Fruit fly (Drosophila melanogaster) whole organism, embryonic: ENCODE measurements around the gene Sec63.

ENCODE experiments used
- Blimp-1 ChIP-seq: fragments of 200-800 bp; sonication (Bioruptor generic); optimal IDR thresholded peaks from 3 replicates; lab custom pipeline; 2018; ENCODE audit warnings: missing biosample characterization, missing genetic modification characterization, mild to moderate bottlenecking, moderate library complexity, missing genetic modification reagents
- CG10366 ChIP-seq: fragments of 200-800 bp; sonication (Bioruptor generic); IDR thresholded peaks from 2 replicates; pipeline ENCODE4 v1.3.6; 2022; ENCODE audit warnings: missing biosample characterization, missing genetic modification characterization
- CG12299 ChIP-seq: fragments of 200-800 bp; sonication (Bioruptor generic); optimal IDR thresholded peaks from 2 replicates; lab custom pipeline; 2018; ENCODE audit warnings: missing biosample characterization, mild to moderate bottlenecking, missing genetic modification characterization
- CG12659 ChIP-seq: fragments of 200-800 bp; sonication (Bioruptor generic); optimal IDR thresholded peaks from 3 replicates; lab custom pipeline; 2017; ENCODE audit warnings: mild to moderate bottlenecking, missing biosample characterization, missing genetic modification reagents, missing genetic modification characterization
- CG12942 ChIP-seq: fragments of 200-800 bp; sonication (Bioruptor generic); optimal IDR thresholded peaks from 3 replicates; lab custom pipeline; 2016; ENCODE audit warnings: missing biosample characterization, missing genetic modification characterization
- CG17361 ChIP-seq: fragments of 200-800 bp; sonication (Bioruptor generic); IDR thresholded peaks from 3 replicates; pipeline ENCODE4 v1.3.6; 2022; ENCODE audit warnings: missing biosample characterization, missing genetic modification characterization
- CG17912 ChIP-seq: fragments of 200-800 bp; sonication (Bioruptor generic); optimal IDR thresholded peaks from 2 replicates; lab custom pipeline; 2018; ENCODE audit warnings: missing biosample characterization, mild to moderate bottlenecking, missing genetic modification characterization
- CG2712 ChIP-seq: fragments of 200-800 bp; optimal IDR thresholded peaks from 3 replicates; lab custom pipeline; 2019; ENCODE audit warnings: missing biosample characterization, mild to moderate bottlenecking, missing genetic modification characterization, moderate library complexity
- CG30431 ChIP-seq: fragments of 200-800 bp; sonication (Bioruptor generic); optimal IDR thresholded peaks from 2 replicates; lab custom pipeline; 2017; ENCODE audit warnings: missing biosample characterization, missing genetic modification characterization
- CG33213 ChIP-seq: fragments of 200-800 bp; sonication (Bioruptor generic); optimal IDR thresholded peaks from 3 replicates; lab custom pipeline; 2016; ENCODE audit warnings: missing biosample characterization, missing genetic modification characterization
- CG34224 ChIP-seq: fragments of 200-800 bp; sonication (Bioruptor generic); IDR thresholded peaks from 3 replicates; pipeline ENCODE4 v1.3.6; 2022; ENCODE audit warnings: missing biosample characterization, missing genetic modification characterization; ENCODE audit not compliant: partially characterized antibody
- CG43689 ChIP-seq: fragments of 200-800 bp; sonication (Bioruptor generic); IDR thresholded peaks from 2 replicates; pipeline ENCODE4 v1.3.6; 2022; ENCODE audit warnings: missing biosample characterization, missing genetic modification characterization
- CG5953 ChIP-seq: fragments of 200-800 bp; sonication (Bioruptor generic); IDR thresholded peaks from 2 replicates; pipeline ENCODE4 v1.3.6; 2022; ENCODE audit warnings: missing biosample characterization, missing genetic modification characterization
- CG6175 ChIP-seq: fragments of 200-800 bp; sonication (Bioruptor generic); IDR thresholded peaks from 3 replicates; pipeline ENCODE4 v1.3.6; 2022; ENCODE audit warnings: missing biosample characterization, missing genetic modification characterization
- CG6689 ChIP-seq: fragments of 200-800 bp; sonication (Bioruptor generic); IDR thresholded peaks from 2 replicates; pipeline ENCODE4 v1.3.6; 2022; ENCODE audit warnings: missing biosample characterization, missing genetic modification characterization
- CG7786 ChIP-seq: fragments of 200-800 bp; sonication (Bioruptor generic); optimal IDR thresholded peaks from 2 replicates; lab custom pipeline; 2016; ENCODE audit warnings: missing biosample characterization, missing genetic modification characterization
- CG8388 ChIP-seq: fragments of 200-800 bp; sonication (Bioruptor generic); optimal IDR thresholded peaks from 2 replicates; lab custom pipeline; 2019; ENCODE audit warnings: missing biosample characterization, mild to moderate bottlenecking, missing genetic modification characterization, moderate library complexity
- CG9215 ChIP-seq: fragments of 200-800 bp; sonication (Bioruptor generic); IDR thresholded peaks from 2 replicates; pipeline ENCODE4 v1.3.6; 2022; ENCODE audit warnings: missing biosample characterization, missing genetic modification characterization
- CG9932 ChIP-seq: fragments of 200-800 bp; sonication (Bioruptor generic); IDR thresholded peaks from 2 replicates; pipeline ENCODE4 v1.3.6; 2022; ENCODE audit warnings: missing biosample characterization, missing genetic modification characterization
- CkIIα-i1 ChIP-seq: fragments of 200-800 bp; sonication (Bioruptor generic); IDR thresholded peaks from 2 replicates; pipeline ENCODE4 v1.3.6; 2022; ENCODE audit warnings: missing biosample characterization, missing genetic modification characterization
- Dbx ChIP-seq: fragments of 200-800 bp; sonication (Bioruptor generic); IDR thresholded peaks from 3 replicates; pipeline ENCODE4 v1.3.6; 2022; ENCODE audit warnings: missing biosample characterization, missing genetic modification characterization
- Fer3 ChIP-seq: fragments of 200-800 bp; sonication (Bioruptor generic); optimal IDR thresholded peaks from 2 replicates; lab custom pipeline; 2018; ENCODE audit warnings: missing biosample characterization, mild to moderate bottlenecking, missing genetic modification characterization, moderate library complexity
- Gsc ChIP-seq: fragments of 200-800 bp; sonication (Bioruptor generic); IDR thresholded peaks from 2 replicates; pipeline ENCODE4 v1.3.6; 2022; ENCODE audit warnings: missing biosample characterization, missing genetic modification characterization
- Hr3 ChIP-seq: fragments of 200-800 bp; sonication (Bioruptor generic); optimal IDR thresholded peaks from 3 replicates; lab custom pipeline; 2016; ENCODE audit warnings: missing biosample characterization, missing genetic modification characterization
- Hr51 ChIP-seq, 2 experiments: fragments of 200-800 bp; sonication (Bioruptor generic); optimal IDR thresholded peaks; 2 replicates in 1 of 2; 3 replicates in 1 of 2; lab custom pipeline; 2016 to 2018; ENCODE audit warnings: missing biosample characterization in 2 of 2, missing genetic modification characterization in 2 of 2, mild to moderate bottlenecking in 1 of 2, moderate library complexity in 1 of 2
- Hsf ChIP-seq: fragments of 200-800 bp; sonication (Bioruptor generic); optimal IDR thresholded peaks from 3 replicates; lab custom pipeline; 2016; ENCODE audit warnings: missing biosample characterization, missing genetic modification characterization
- Mes4 ChIP-seq: fragments of 200-800 bp; sonication (Bioruptor generic); optimal IDR thresholded peaks from 2 replicates; lab custom pipeline; 2016; ENCODE audit warnings: missing biosample characterization, missing genetic modification characterization
- Neu2 ChIP-seq: fragments of 200-800 bp; sonication (Bioruptor generic); optimal IDR thresholded peaks from 3 replicates; lab custom pipeline; 2016; ENCODE audit warnings: missing biosample characterization, missing genetic modification characterization, borderline replicate concordance
- Nf-YC ChIP-seq: fragments of 200-800 bp; optimal IDR thresholded peaks from 3 replicates; lab custom pipeline; 2019; ENCODE audit warnings: missing biosample characterization, mild to moderate bottlenecking, missing genetic modification characterization, moderate library complexity
- Poxn ChIP-seq: fragments of 200-800 bp; sonication (Bioruptor generic); IDR thresholded peaks from 2 replicates; pipeline ENCODE4 v1.3.6; 2022; ENCODE audit warnings: missing biosample characterization, missing genetic modification characterization
- Six4 ChIP-seq: fragments of 200-800 bp; sonication (Bioruptor generic); optimal IDR thresholded peaks from 2 replicates; lab custom pipeline; 2016; ENCODE audit warnings: missing biosample characterization, missing genetic modification characterization
- al ChIP-seq: fragments of 200-800 bp; sonication (Bioruptor generic); IDR thresholded peaks from 2 replicates; pipeline ENCODE4 v1.3.6; 2022; ENCODE audit warnings: missing biosample characterization, missing genetic modification characterization
- ash1 ChIP-seq: fragments of 200-800 bp; sonication (Bioruptor generic); optimal IDR thresholded peaks from 2 replicates; lab custom pipeline; 2018; ENCODE audit warnings: missing biosample characterization, mild to moderate bottlenecking, missing genetic modification characterization
- br ChIP-seq: fragments of >200 bp; optimal IDR thresholded peaks from 2 replicates; lab custom pipeline; 2017
- bsh ChIP-seq, 2 experiments: fragments of 200-800 bp; sonication (Bioruptor generic); optimal IDR thresholded peaks; 2 replicates each; lab custom pipeline; 2017 to 2018; ENCODE audit warnings: mild to moderate bottlenecking in 2 of 2, missing biosample characterization in 2 of 2, missing genetic modification characterization in 2 of 2, moderate library complexity in 1 of 2
- dan ChIP-seq: fragments of 200-800 bp; sonication (Bioruptor generic); IDR thresholded peaks from 2 replicates; pipeline ENCODE4 v1.3.6; 2022; ENCODE audit warnings: missing biosample characterization, missing genetic modification characterization
- fd102C ChIP-seq: fragments of 200-800 bp; sonication (Bioruptor generic); optimal IDR thresholded peaks from 2 replicates; lab custom pipeline; 2018; ENCODE audit warnings: missing biosample characterization, mild to moderate bottlenecking, missing genetic modification characterization, moderate library complexity
- fd3F ChIP-seq: fragments of 200-800 bp; sonication (Bioruptor generic); optimal IDR thresholded peaks from 2 replicates; lab custom pipeline; 2018; ENCODE audit warnings: missing biosample characterization, mild to moderate bottlenecking, missing genetic modification characterization, moderate library complexity
- gfzf ChIP-seq: fragments of 200-800 bp; sonication (Bioruptor generic); optimal IDR thresholded peaks from 2 replicates; lab custom pipeline; 2016; ENCODE audit warnings: missing biosample characterization, mild to moderate bottlenecking, missing genetic modification characterization, moderate library complexity
- h ChIP-seq: fragments of >200 bp; optimal IDR thresholded peaks from 2 replicates; lab custom pipeline; 2017
- ken ChIP-seq: fragments of 200-800 bp; sonication (Bioruptor generic); IDR thresholded peaks from 3 replicates; pipeline ENCODE4 v1.3.6; 2022; ENCODE audit warnings: missing biosample characterization, missing genetic modification characterization
- knrl ChIP-seq: fragments of 200-800 bp; sonication (Bioruptor generic); IDR thresholded peaks from 3 replicates; pipeline ENCODE4 v1.3.6; 2022; ENCODE audit warnings: missing biosample characterization, missing genetic modification characterization; ENCODE audit not compliant: partially characterized antibody
- lola ChIP-seq, 3 experiments: fragments of >200 bp in 2 of 3; fragments of 200-800 bp in 1 of 3; sonication (Bioruptor generic) in 1 of 3; optimal IDR thresholded peaks; 2 replicates each; lab custom pipeline; 2017 to 2019; ENCODE audit warnings: missing biosample characterization in 3 of 3, missing genetic modification characterization in 3 of 3, mild to moderate bottlenecking in 1 of 3, moderate library complexity in 1 of 3
- mld ChIP-seq: fragments of 200-800 bp; sonication (Bioruptor generic); IDR thresholded peaks from 3 replicates; pipeline ENCODE4 v1.3.6; 2022; ENCODE audit warnings: missing biosample characterization, missing genetic modification characterization; ENCODE audit not compliant: partially characterized antibody
- nom ChIP-seq: fragments of 200-800 bp; sonication (Bioruptor generic); optimal IDR thresholded peaks from 2 replicates; lab custom pipeline; 2017; ENCODE audit warnings: missing biosample characterization, missing genetic modification characterization, mild to moderate bottlenecking, moderate library complexity, missing genetic modification reagents
- peb ChIP-seq: fragments of 200-800 bp; sonication (Bioruptor generic); IDR thresholded peaks from 2 replicates; pipeline ENCODE4 v1.3.6; 2022; ENCODE audit warnings: missing biosample characterization, missing genetic modification characterization
- repo ChIP-seq: fragments of 200-800 bp; sonication (Bioruptor generic); optimal IDR thresholded peaks from 2 replicates; lab custom pipeline; 2016; ENCODE audit warnings: missing biosample characterization, missing genetic modification characterization
- so ChIP-seq: fragments of 200-800 bp; sonication (Bioruptor generic); IDR thresholded peaks from 3 replicates; pipeline ENCODE4 v1.3.6; 2022; ENCODE audit warnings: missing biosample characterization, missing genetic modification characterization
- wor ChIP-seq: fragments of 200-800 bp; sonication (Bioruptor generic); IDR thresholded peaks from 2 replicates; pipeline ENCODE4 v1.3.6; 2022; ENCODE audit warnings: missing biosample characterization, missing genetic modification characterization
- zen ChIP-seq: fragments of 200-800 bp; sonication (Bioruptor generic); optimal IDR thresholded peaks from 3 replicates; lab custom pipeline; 2018; ENCODE audit warnings: missing biosample characterization, mild to moderate bottlenecking, missing genetic modification characterization, moderate library complexity

Gene Sec63

DNA sequence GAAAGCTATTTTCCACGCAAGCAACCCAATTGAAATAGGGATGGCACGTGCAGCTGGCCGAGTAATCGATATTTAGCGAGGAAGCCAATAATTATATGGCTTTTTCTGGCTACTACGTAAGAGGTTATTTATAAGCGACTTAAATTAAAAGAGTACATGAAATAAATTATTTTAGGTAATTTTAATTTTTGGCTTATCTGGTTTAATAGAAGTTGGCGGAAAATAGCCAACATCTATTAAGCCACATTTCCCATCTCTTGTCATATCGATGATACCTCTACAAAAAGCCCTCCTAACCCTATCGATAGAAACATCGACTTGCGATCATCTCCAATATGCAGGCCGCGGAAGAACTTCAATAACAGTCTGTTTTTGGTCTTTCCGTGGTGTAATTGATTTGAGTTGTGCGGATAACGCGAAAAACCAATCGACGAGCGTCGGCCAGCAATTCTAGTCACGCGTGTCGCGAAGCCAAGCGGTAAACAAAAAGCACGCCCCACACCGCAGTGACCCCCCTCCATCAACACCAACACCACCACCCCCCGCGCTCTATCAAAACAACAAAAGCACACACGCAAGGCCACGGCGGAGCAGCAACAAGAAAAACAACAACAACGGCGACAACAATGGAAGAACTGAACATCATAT lies 12.3 kb upstream of the Sec63 start, which contains the start of the genes Srp19 and qm (continued):
- TF ChIP-seq CG30431 (GFP tag; lab: Kevin White, UChicago) (no peak), al (GFP tag; lab: Robert Waterston, UW) (peak; percentile 56; the same call in 1 of the 2 replicates), fd102C (GFP tag; lab: Kevin White, UChicago) (no peak), knrl (peak; percentile 92), Nf-YC (tag; lab: Kevin White, UChicago) (peak; percentile 28), CG9932 (GFP tag; lab: Robert Waterston, UW) (peak; percentile 78), Neu2 (GFP tag; lab: Kevin White, UChicago) (no peak), CG12659 (GFP tag; lab: Kevin White, UChicago) (peak; percentile 63), mld (GFP tag; lab: Robert Waterston, UW) (peak; percentile 59; the same call in 2 of the 3 replicates), CG5953 (GFP tag; lab: Robert Waterston, UW) (no peak), CkIIα-i1 (GFP tag; lab: Robert Waterston, UW) (peak; percentile 26; the same call in 1 of the 2 replicates), Poxn (GFP tag; lab: Robert Waterston, UW) (no peak), CG6689 (GFP tag; lab: Robert Waterston, UW) (peak; percentile 29; the same call in 1 of the 2 replicates), Mes4 (GFP tag; lab: Kevin White, UChicago) (no peak), Hr3 (GFP tag; lab: Kevin White, UChicago) (peak; percentile 57), CG9215 (GFP tag; lab: Robert Waterston, UW) (peak; percentile 32; the same call in 1 of the 2 replicates), Blimp-1 (no peak), zen (tag; lab: Kevin White, UChicago) (peak; percentile 35), CG12299 (tag; lab: Kevin White, UChicago) (peak; percentile 38), CG17912 (GFP tag; lab: Kevin White, UChicago) (no peak), so (peak; percentile 55; the same call in 2 of the 3 replicates), ash1 (no peak), Hsf (GFP tag; lab: Kevin White, UChicago) (peak; percentile 56), Hr51 (GFP tag; optimal IDR thresholded peaks at IDR 0.05; lab: Kevin White, UChicago) (peak; percentile 8 to 27), CG12942 (GFP tag; lab: Kevin White, UChicago) (peak; percentile 19), peb (GFP tag; lab: Robert Waterston, UW) (no peak), CG33213 (GFP tag; lab: Kevin White, UChicago) (no peak), fd3F (no peak), CG2712 (tag; lab: Kevin White, UChicago) (peak; percentile 68), Fer3 (peak; percentile 26), CG34224 (GFP tag; lab: Robert Waterston, UW) (peak; percentile 70), ken (GFP tag; lab: Robert Waterston, UW) (0 out of 3 replicates have a peak, but pooled peaks have one; percentile 58), Gsc (no peak), h (lab: Kevin White, UChicago) (no peak), CG7786 (GFP tag; lab: Kevin White, UChicago) (peak; percentile 10), wor (GFP tag; lab: Robert Waterston, UW) (peak; percentile 11; the same call in 1 of the 2 replicates), dan (GFP tag; lab: Robert Waterston, UW) (no peak), Six4 (GFP tag; lab: Kevin White, UChicago) (no peak), CG43689 (no peak), nom (peak; percentile 65), CG6175 (GFP tag; lab: Robert Waterston, UW) (no peak), Dbx (peak; percentile 52; the same call in 2 of the 3 replicates), CG17361 (peak; percentile 53; the same call in 2 of the 3 replicates), gfzf (GFP tag; lab: Kevin White, UChicago) (no peak), lola (GFP tag; optimal IDR thresholded peaks at IDR 0.05; lab: Kevin White, UChicago) (peak in 1 of 3 experiments; percentile 13), repo (no peak), CG8388 (GFP tag; lab: Kevin White, UChicago) (no peak), br (lab: Kevin White, UChicago) (no peak), CG10366 (GFP tag; lab: Robert Waterston, UW) (no peak; the same call in 1 of the 2 replicates), bsh (GFP tag; optimal IDR thresholded peaks at IDR 0.05; lab: Kevin White, UChicago) (peak; percentile 13 to 36)
